Fruit fly (Drosophila melanogaster) whole organism, embryonic: ENCODE results near the gene CG7182.

Source experiments
- Aef1 ChIP-seq: fragments of 200-800 bp; sonication (Bioruptor generic); IDR thresholded peaks from 3 replicates; pipeline ENCODE4 v1.3.6; 2022; ENCODE audit warnings: missing biosample characterization, missing genetic modification characterization
- Awh ChIP-seq: fragments of 200-800 bp; sonication (Bioruptor generic); IDR thresholded peaks from 2 replicates; pipeline ENCODE4, ENCODE4 v1.3.6; 2022; ENCODE audit warnings: missing biosample characterization, missing genetic modification characterization
- CG10462 ChIP-seq: fragments of 200-800 bp; sonication (Bioruptor generic); optimal IDR thresholded peaks from 2 replicates; lab custom pipeline; 2016; ENCODE audit warnings: missing biosample characterization, missing genetic modification characterization
- CG11504 ChIP-seq: fragments of 200-800 bp; sonication (Bioruptor generic); optimal IDR thresholded peaks from 3 replicates; lab custom pipeline; 2019; ENCODE audit warnings: missing biosample characterization, mild to moderate bottlenecking, missing genetic modification characterization, moderate library complexity
- CG11560 ChIP-seq: fragments of 200-800 bp; sonication (Bioruptor generic); IDR thresholded peaks from 3 replicates; pipeline ENCODE4 v1.3.6; 2022; ENCODE audit warnings: missing biosample characterization, missing genetic modification characterization
- CG12071 ChIP-seq: fragments of 200-800 bp; sonication (Bioruptor generic); optimal IDR thresholded peaks from 3 replicates; lab custom pipeline; 2018; ENCODE audit warnings: missing biosample characterization, mild to moderate bottlenecking, missing genetic modification characterization
- CG12659 ChIP-seq: fragments of 200-800 bp; sonication (Bioruptor generic); optimal IDR thresholded peaks from 3 replicates; lab custom pipeline; 2017; ENCODE audit warnings: mild to moderate bottlenecking, missing biosample characterization, missing genetic modification reagents, missing genetic modification characterization
- CG12769 ChIP-seq: fragments of 200-800 bp; sonication (Bioruptor generic); optimal IDR thresholded peaks from 2 replicates; lab custom pipeline; 2019; ENCODE audit warnings: missing biosample characterization, mild to moderate bottlenecking, missing genetic modification characterization, moderate library complexity
- CG14710 ChIP-seq: fragments of 200-800 bp; sonication (Bioruptor generic); optimal IDR thresholded peaks from 3 replicates; lab custom pipeline; 2019; ENCODE audit warnings: missing biosample characterization, mild to moderate bottlenecking, missing genetic modification characterization, moderate library complexity
- CG15269 ChIP-seq: fragments of 200-800 bp; sonication (Bioruptor generic); optimal IDR thresholded peaks from 2 replicates; lab custom pipeline; 2018; ENCODE audit warnings: missing biosample characterization, mild to moderate bottlenecking, missing genetic modification characterization, moderate library complexity
- CG16813 ChIP-seq: fragments of 200-800 bp; sonication (Bioruptor generic); IDR thresholded peaks from 3 replicates; pipeline ENCODE4 v1.3.6; 2022; ENCODE audit warnings: missing biosample characterization, missing genetic modification characterization; ENCODE audit not compliant: partially characterized antibody
- CG17186 ChIP-seq: fragments of 200-800 bp; sonication (Bioruptor generic); optimal IDR thresholded peaks from 3 replicates; lab custom pipeline; 2017; ENCODE audit warnings: missing biosample characterization, missing genetic modification reagents, missing genetic modification characterization
- CG18599 ChIP-seq: fragments of 200-800 bp; sonication (Bioruptor generic); optimal IDR thresholded peaks from 3 replicates; lab custom pipeline; 2017; ENCODE audit warnings: missing biosample characterization, missing genetic modification characterization, mild to moderate bottlenecking, moderate library complexity, missing genetic modification reagents
- CG2116 ChIP-seq: fragments of 200-800 bp; sonication (Bioruptor generic); optimal IDR thresholded peaks from 3 replicates; lab custom pipeline; 2018; ENCODE audit warnings: missing biosample characterization, mild to moderate bottlenecking, missing genetic modification characterization
- CG4360 ChIP-seq: fragments of 200-800 bp; sonication (Bioruptor generic); IDR thresholded peaks from 2 replicates; pipeline ENCODE4 v1.3.6; 2022; ENCODE audit warnings: missing biosample characterization, missing genetic modification characterization
- CG4404 ChIP-seq: fragments of 200-800 bp; sonication (Bioruptor generic); IDR thresholded peaks from 2 replicates; pipeline ENCODE4 v1.3.6; 2022; ENCODE audit warnings: missing biosample characterization, missing genetic modification characterization
- CG4707 ChIP-seq: fragments of 200-800 bp; sonication (Bioruptor generic); optimal IDR thresholded peaks from 2 replicates; lab custom pipeline; 2018; ENCODE audit warnings: missing biosample characterization, mild to moderate bottlenecking, missing genetic modification characterization, moderate library complexity
- CG9437 ChIP-seq: fragments of 200-800 bp; sonication (Bioruptor generic); optimal IDR thresholded peaks from 2 replicates; lab custom pipeline; 2018; ENCODE audit warnings: missing biosample characterization, mild to moderate bottlenecking, missing genetic modification characterization
- CG9609 ChIP-seq: fragments of 200-800 bp; sonication (Bioruptor generic); optimal IDR thresholded peaks from 3 replicates; lab custom pipeline; 2016; ENCODE audit warnings: missing biosample characterization, missing genetic modification characterization
- CG9876 ChIP-seq: fragments of 200-800 bp; sonication (Bioruptor generic); optimal IDR thresholded peaks from 2 replicates; lab custom pipeline; 2016; ENCODE audit warnings: missing biosample characterization, missing genetic modification characterization
- Camta ChIP-seq: fragments of 200-800 bp; sonication (Bioruptor generic); optimal IDR thresholded peaks from 2 replicates; lab custom pipeline; 2016; ENCODE audit warnings: missing biosample characterization, missing genetic modification characterization
- CoRest ChIP-seq: fragments of 200-800 bp; sonication (Bioruptor generic); optimal IDR thresholded peaks from 3 replicates; lab custom pipeline; 2018; ENCODE audit warnings: missing biosample characterization, mild to moderate bottlenecking, missing genetic modification characterization, moderate library complexity
- D ChIP-seq, 2 experiments: fragments of 200-800 bp in 1 of 2; fragments of >200 bp in 1 of 2; sonication (Bioruptor generic) in 1 of 2; optimal IDR thresholded peaks; 2 replicates in 1 of 2; 3 replicates in 1 of 2; lab custom pipeline; 2017; ENCODE audit warnings: mild to moderate bottlenecking in 1 of 2, missing biosample characterization in 1 of 2, missing genetic modification characterization in 1 of 2, missing genetic modification reagents in 1 of 2
- Eip74EF ChIP-seq, 2 experiments: fragments of 200-800 bp in 1 of 2; fragments of >200 bp in 1 of 2; sonication (Bioruptor generic) in 1 of 2; optimal IDR thresholded peaks; 2 replicates each; lab custom pipeline; 2017 to 2019; ENCODE audit warnings: missing biosample characterization in 2 of 2, missing genetic modification characterization in 2 of 2, mild to moderate bottlenecking in 1 of 2, moderate library complexity in 1 of 2
- GATAe ChIP-seq: fragments of 200-800 bp; sonication (Bioruptor generic); conservative IDR thresholded peaks from 2 replicates; pipeline ENCODE4 v1.3.6; 2022; ENCODE audit warnings: missing biosample characterization, missing genetic modification characterization
- Hand ChIP-seq: fragments of 200-800 bp; sonication (Bioruptor generic); optimal IDR thresholded peaks from 2 replicates; lab custom pipeline; 2017; ENCODE audit warnings: mild to moderate bottlenecking, missing biosample characterization, missing genetic modification reagents, missing genetic modification characterization
- Mes4 ChIP-seq: fragments of 200-800 bp; sonication (Bioruptor generic); optimal IDR thresholded peaks from 2 replicates; lab custom pipeline; 2016; ENCODE audit warnings: missing biosample characterization, missing genetic modification characterization
- Optix ChIP-seq: fragments of 200-800 bp; sonication (Bioruptor generic); IDR thresholded peaks from 3 replicates; pipeline ENCODE4 v1.3.6; 2022; ENCODE audit warnings: missing biosample characterization, missing genetic modification characterization
- Pdp1 ChIP-seq, 2 experiments: fragments of 200-800 bp; sonication (Bioruptor generic); optimal IDR thresholded peaks; 3 replicates each; lab custom pipeline; 2016; ENCODE audit warnings: missing biosample characterization in 2 of 2, missing genetic modification characterization in 2 of 2, mild to moderate bottlenecking in 1 of 2, moderate library complexity in 1 of 2
- Spps ChIP-seq: fragments of 200-800 bp; sonication (Bioruptor generic); optimal IDR thresholded peaks from 2 replicates; lab custom pipeline; 2018; ENCODE audit warnings: missing biosample characterization, mild to moderate bottlenecking, missing genetic modification characterization
- ac ChIP-seq: fragments of 200-800 bp; sonication (Bioruptor generic); optimal IDR thresholded peaks from 3 replicates; lab custom pipeline; 2017; ENCODE audit warnings: missing biosample characterization, mild to moderate bottlenecking, missing genetic modification characterization
- btn ChIP-seq: fragments of 200-800 bp; sonication (Bioruptor generic); optimal IDR thresholded peaks from 2 replicates; lab custom pipeline; 2016; ENCODE audit warnings: missing biosample characterization, missing genetic modification characterization
- cas ChIP-seq: fragments of 200-800 bp; sonication (Bioruptor generic); IDR thresholded peaks from 2 replicates; pipeline ENCODE4 v1.3.6; 2022; ENCODE audit warnings: missing biosample characterization, missing genetic modification characterization
- cg ChIP-seq: fragments of 200-800 bp; sonication (Bioruptor generic); optimal IDR thresholded peaks from 3 replicates; lab custom pipeline; 2019; ENCODE audit warnings: missing biosample characterization, mild to moderate bottlenecking, missing genetic modification characterization, moderate library complexity
- chm ChIP-seq: fragments of 200-800 bp; sonication (Bioruptor generic); IDR thresholded peaks from 2 replicates; pipeline ENCODE4 v1.3.6; 2022; ENCODE audit warnings: missing biosample characterization, missing genetic modification characterization
- disco-r ChIP-seq: fragments of 200-800 bp; sonication (Bioruptor generic); optimal IDR thresholded peaks from 2 replicates; lab custom pipeline; 2016; ENCODE audit warnings: missing biosample characterization, missing genetic modification characterization
- eve ChIP-seq, 2 experiments: fragments of >200 bp; optimal IDR thresholded peaks; 2 replicates each; lab custom pipeline; 2017; ENCODE audit warnings: missing biosample characterization in 2 of 2, missing genetic modification characterization in 2 of 2
- h ChIP-seq: fragments of >200 bp; optimal IDR thresholded peaks from 2 replicates; lab custom pipeline; 2017
- hth ChIP-seq: fragments of >200 bp; optimal IDR thresholded peaks from 2 replicates; lab custom pipeline; 2017; ENCODE audit warnings: inconsistent platforms
- ind ChIP-seq: fragments of 200-800 bp; sonication (Bioruptor generic); optimal IDR thresholded peaks from 3 replicates; lab custom pipeline; 2016; ENCODE audit warnings: missing biosample characterization, missing genetic modification characterization
- insv ChIP-seq, 2 experiments: fragments of 200-800 bp; sonication (Bioruptor generic); optimal IDR thresholded peaks; 3 replicates each; lab custom pipeline; 2016 to 2018; ENCODE audit warnings: missing biosample characterization in 2 of 2, missing genetic modification characterization in 2 of 2
- p53 ChIP-seq: fragments of 200-800 bp; sonication (Bioruptor generic); optimal IDR thresholded peaks from 2 replicates; lab custom pipeline; 2016; ENCODE audit warnings: missing biosample characterization, missing genetic modification characterization
- pb ChIP-seq: fragments of 200-800 bp; sonication (Bioruptor generic); optimal IDR thresholded peaks from 3 replicates; lab custom pipeline; 2016; ENCODE audit warnings: missing biosample characterization, missing genetic modification characterization
- prd ChIP-seq, 3 experiments: fragments of >200 bp in 2 of 3; fragments of 200-800 bp in 1 of 3; sonication (Bioruptor generic) in 1 of 3; optimal IDR thresholded peaks in 2 of 3; IDR thresholded peaks in 1 of 3; 2 replicates in 2 of 3; 3 replicates in 1 of 3; pipeline versions ENCODE4 v1.3.6 to Lab custom; 2017 to 2022; ENCODE audit warnings: missing biosample characterization in 1 of 3, missing genetic modification characterization in 1 of 3
- ranshi ChIP-seq: fragments of 200-800 bp; sonication (Bioruptor generic); IDR thresholded peaks from 2 replicates; pipeline ENCODE4 v1.3.6; 2022; ENCODE audit warnings: missing biosample characterization, missing genetic modification characterization
- sqz ChIP-seq: fragments of 200-800 bp; sonication (Bioruptor generic); optimal IDR thresholded peaks from 3 replicates; lab custom pipeline; 2018; ENCODE audit warnings: missing biosample characterization, mild to moderate bottlenecking, missing genetic modification characterization
- toy ChIP-seq: fragments of 200-800 bp; sonication (Bioruptor generic); IDR thresholded peaks from 2 replicates; pipeline ENCODE4 v1.3.6; 2022; ENCODE audit warnings: missing biosample characterization, missing genetic modification characterization

CG7182 gene

dm6 chr3L:8299224-8300130 is 46.7 kb downstream of the CG7182 start, which contains the start of the genes Arl5 and CG13671 (continued):
- no peak for TF ChIP-seq p53
- no peak for TF ChIP-seq sqz (GFP tag; lab: Kevin White, UChicago)
- peak in 1 of 2 experiments; percentile 11 for TF ChIP-seq insv (GFP tag; optimal IDR thresholded peaks at IDR 0.05; lab: Kevin White, UChicago)
- TF ChIP-seq CG9876 (GFP tag; lab: Kevin White, UChicago) = peak; percentile 1
- peak; percentile 4 for TF ChIP-seq Spps (tag; lab: Kevin White, UChicago)
- no peak for TF ChIP-seq CG11504 (tag; lab: Kevin White, UChicago)
- TF ChIP-seq ac = no peak
- TF ChIP-seq Aef1 (GFP tag; lab: Robert Waterston, UW) = peak; percentile 66
- TF ChIP-seq CG4707 (GFP tag; lab: Kevin White, UChicago) = no peak
- peak; percentile 66 for TF ChIP-seq GATAe (GFP tag; lab: Robert Waterston, UW)
- TF ChIP-seq CG11560 (tag; lab: Robert Waterston, UW) = no peak
- TF ChIP-seq Eip74EF (GFP tag; optimal IDR thresholded peaks at IDR 0.05; lab: Kevin White, UChicago) = peak in 1 of 2 experiments; percentile 0
- TF ChIP-seq CG10462 = peak; percentile 79
- peak; percentile 15 for TF ChIP-seq Mes4
- TF ChIP-seq h = no peak
- peak; percentile 47 for TF ChIP-seq Camta (GFP tag; lab: Kevin White, UChicago)
- peak; percentile 28 for TF ChIP-seq btn
- TF ChIP-seq CG4404 (GFP tag; lab: Robert Waterston, UW) = peak; percentile 74
- peak; percentile 64 for TF ChIP-seq chm (GFP tag; lab: Robert Waterston, UW)
- no peak for TF ChIP-seq CG12071 (GFP tag; lab: Kevin White, UChicago)
- peak; percentile 59 for TF ChIP-seq CG9437 (GFP tag; lab: Kevin White, UChicago)
- TF ChIP-seq ind = peak; percentile 88
- TF ChIP-seq CG4360 (GFP tag; lab: Robert Waterston, UW) = peak; percentile 85
- TF ChIP-seq CG12659 (GFP tag; lab: Kevin White, UChicago) = peak; percentile 83
- peak; percentile 67 for TF ChIP-seq CG9609 (GFP tag; lab: Kevin White, UChicago)
- TF ChIP-seq Pdp1 (GFP tag; optimal IDR thresholded peaks at IDR 0.05; lab: Kevin White, UChicago) = peak; percentile 50 to 57
- peak; percentile 83 for TF ChIP-seq CG18599
- TF ChIP-seq CG16813 (GFP tag; lab: Robert Waterston, UW) = peak; percentile 77
- no peak for TF ChIP-seq CG15269 (tag; lab: Kevin White, UChicago)
- TF ChIP-seq CoRest (tag; lab: Kevin White, UChicago) = peak; percentile 64
- TF ChIP-seq D (optimal IDR thresholded peaks at IDR 0.05; lab: Kevin White, UChicago) = no peak
- TF ChIP-seq D (GFP tag; optimal IDR thresholded peaks at IDR 0.05; lab: Kevin White, UChicago) = peak; percentile 65
- no peak for TF ChIP-seq toy (GFP tag; lab: Robert Waterston, UW)
- 0 out of 2 replicates have a peak, but pooled peaks have one; percentile 55 for TF ChIP-seq cas (GFP tag; lab: Robert Waterston, UW)
- TF ChIP-seq Optix (GFP tag; lab: Robert Waterston, UW) = peak; percentile 62; the same call in 1 of the 3 replicates
- TF ChIP-seq Awh (GFP tag; lab: Robert Waterston, UW) = peak; percentile 27; the same call in 1 of the 2 replicates
- peak; percentile 91 for TF ChIP-seq cg (GFP tag; lab: Kevin White, UChicago)
- peak; percentile 20 for TF ChIP-seq CG12769 (tag; lab: Kevin White, UChicago)
- TF ChIP-seq CG2116 (GFP tag; lab: Kevin White, UChicago) = peak; percentile 86
- TF ChIP-seq CG14710 = peak; percentile 91
- no peak for TF ChIP-seq Hand
- no peak for TF ChIP-seq eve (GFP tag; optimal IDR thresholded peaks at IDR 0.05; lab: Kevin White, UChicago)
- no peak for TF ChIP-seq prd (optimal IDR thresholded peaks at IDR 0.05; lab: Kevin White, UChicago)
- peak; percentile 91 for TF ChIP-seq prd (GFP tag; IDR thresholded peaks at IDR 0.05; lab: Robert Waterston, UW)
- TF ChIP-seq ranshi (GFP tag; lab: Robert Waterston, UW) = peak; percentile 82; the same call in 1 of the 2 replicates
- no peak for TF ChIP-seq hth (lab: Kevin White, UChicago)
- TF ChIP-seq disco-r = no peak
- peak; percentile 27 for TF ChIP-seq pb (GFP tag; lab: Kevin White, UChicago)
- peak; percentile 3 for TF ChIP-seq CG17186 (GFP tag; lab: Kevin White, UChicago)
